Fruit fly (Drosophila melanogaster): ENCODE data around the gene Obp83ef.

DNA sequence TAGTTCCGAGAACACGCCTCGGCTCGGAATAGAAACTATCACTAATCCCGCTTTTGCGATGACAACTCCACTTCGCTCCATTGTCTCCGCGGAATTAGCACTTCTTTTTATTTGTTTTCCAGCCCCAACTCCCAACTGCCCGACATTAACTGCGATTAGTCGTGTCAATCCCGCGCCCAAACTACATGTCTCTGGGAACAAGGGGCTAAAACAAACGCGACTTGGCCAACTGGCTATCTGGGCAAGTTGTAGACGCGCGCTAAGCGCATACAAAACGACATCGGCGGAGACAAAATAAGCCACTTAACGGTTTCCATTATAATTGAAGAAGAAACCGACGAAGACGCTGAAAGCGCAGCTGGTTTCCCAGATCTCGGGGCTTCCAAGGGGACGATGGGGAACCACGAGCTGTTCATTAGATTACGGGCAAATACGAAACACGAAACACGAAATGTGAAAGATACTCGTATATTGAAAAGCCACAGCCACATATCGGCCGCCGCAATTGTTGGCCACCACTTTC, 44.0 kb upstream of the Obp83ef start:
- TF ChIP-seq EcR (GFP tag; optimal IDR thresholded peaks at IDR 0.05) = no peak
- no peak for TF ChIP-seq CG8301 (tag; optimal IDR thresholded peaks at IDR 0.05)
- no peak for TF ChIP-seq CG14655 (GFP tag; optimal IDR thresholded peaks at IDR 0.05)
- no peak for TF ChIP-seq CG10348 (GFP tag; IDR thresholded peaks at IDR 0.05)
- no peak for TF ChIP-seq CG12605 (GFP tag; IDR thresholded peaks at IDR 0.05)
- TF ChIP-seq CG8159 (tag; optimal IDR thresholded peaks at IDR 0.05) = no peak
- TF ChIP-seq CG4496 (GFP tag; IDR thresholded peaks at IDR 0.05) = no peak
- no peak for TF ChIP-seq CG17806 (tag; optimal IDR thresholded peaks at IDR 0.05)
- no peak for TF ChIP-seq D1 (tag; optimal IDR thresholded peaks at IDR 0.05)
- TF ChIP-seq CG34367 (tag; optimal IDR thresholded peaks at IDR 0.05) = no peak
- TF ChIP-seq CG13204 (GFP tag; optimal IDR thresholded peaks at IDR 0.05) = no peak
- no peak for TF ChIP-seq CG9948 (tag; optimal IDR thresholded peaks at IDR 0.05)
- no peak for TF ChIP-seq Pif1B (GFP tag; optimal IDR thresholded peaks at IDR 0.05)
